Fruit fly (Drosophila melanogaster) whole organism, wandering third instar larva: Measurements from ENCODE around the gene Adgf-B.

Experiments used
- Abd-B ChIP-seq: fragments of >200 bp; optimal IDR thresholded peaks from 2 replicates; lab custom pipeline; 2017; ENCODE audit warnings: missing biosample characterization, missing genetic modification characterization
- CG9705 ChIP-seq: fragments of 200-800 bp; sonication (Bioruptor generic); optimal IDR thresholded peaks from 2 replicates; lab custom pipeline; 2018; ENCODE audit warnings: missing biosample characterization, mild to moderate bottlenecking, missing genetic modification characterization
- CrebA ChIP-seq: fragments of 200-800 bp; sonication (Bioruptor generic); optimal IDR thresholded peaks from 2 replicates; lab custom pipeline; 2016; ENCODE audit warnings: missing biosample characterization, mild to moderate bottlenecking, missing genetic modification characterization, borderline replicate concordance
- Dfd ChIP-seq: fragments of >200 bp; optimal IDR thresholded peaks from 2 replicates; lab custom pipeline; 2017; ENCODE audit warnings: missing biosample characterization, missing genetic modification characterization
- Dif ChIP-seq: fragments of 200-275, 200-300 bp; sonication (Bioruptor generic); optimal IDR thresholded peaks from 2 replicates; lab custom pipeline; 2018; ENCODE audit warnings: missing biosample characterization, missing genetic modification characterization; ENCODE audit not compliant: partially characterized antibody
- GATAd ChIP-seq: sonication (Bioruptor generic); optimal IDR thresholded peaks from 2 replicates; lab custom pipeline; 2016; ENCODE audit warnings: missing biosample characterization, missing genetic modification characterization
- HLH106 ChIP-seq: fragments of 200-800 bp; optimal IDR thresholded peaks from 3 replicates; lab custom pipeline; 2019; ENCODE audit warnings: missing biosample characterization, mild to moderate bottlenecking, missing genetic modification characterization, moderate library complexity
- Hnf4 ChIP-seq: fragments of 200-800 bp; sonication (Bioruptor generic); optimal IDR thresholded peaks from 2 replicates; lab custom pipeline; 2016; ENCODE audit warnings: missing biosample characterization, mild to moderate bottlenecking, missing genetic modification characterization
- Hr78 ChIP-seq: fragments of >200 bp; optimal IDR thresholded peaks from 2 replicates; lab custom pipeline; 2017; ENCODE audit warnings: missing biosample characterization, missing genetic modification characterization
- Hr83 ChIP-seq: fragments of 200-300 bp; sonication (Bioruptor generic); optimal IDR thresholded peaks from 2 replicates; lab custom pipeline; 2016; ENCODE audit warnings: missing biosample characterization, mild to moderate bottlenecking, missing genetic modification characterization, moderate library complexity; ENCODE audit not compliant: poor library complexity, severe bottlenecking
- Jra ChIP-seq: sonication (Bioruptor generic); optimal IDR thresholded peaks from 2 replicates; lab custom pipeline; 2016; ENCODE audit warnings: missing biosample characterization, missing genetic modification characterization
- Mio ChIP-seq: sonication (Bioruptor generic); optimal IDR thresholded peaks from 2 replicates; lab custom pipeline; 2016; ENCODE audit warnings: missing biosample characterization, missing genetic modification characterization
- Myc ChIP-seq: fragments of >200 bp; optimal IDR thresholded peaks from 2 replicates; lab custom pipeline; 2017
- N ChIP-seq: fragments of >200 bp; optimal IDR thresholded peaks from 2 replicates; lab custom pipeline; 2018; ENCODE audit warnings: missing biosample characterization, missing external identifiers, missing genetic modification characterization
- Sp1 ChIP-seq: fragments of 200-800 bp; sonication (Bioruptor generic); optimal IDR thresholded peaks from 3 replicates; lab custom pipeline; 2019; ENCODE audit warnings: missing biosample characterization, mild to moderate bottlenecking, missing genetic modification characterization, moderate library complexity
- br ChIP-seq: fragments of 200-800 bp; sonication (Bioruptor generic); optimal IDR thresholded peaks from 2 replicates; lab custom pipeline; 2016; ENCODE audit warnings: missing biosample characterization, missing genetic modification characterization
- brk ChIP-seq: fragments of 200-800 bp; sonication (Bioruptor generic); optimal IDR thresholded peaks from 2 replicates; lab custom pipeline; 2016; ENCODE audit warnings: missing biosample characterization, mild to moderate bottlenecking, missing genetic modification characterization
- dl ChIP-seq, 2 experiments: fragments of 175-275, 200-275 bp in 1 of 2; fragments of 200-275 bp in 1 of 2; sonication (Bioruptor generic); optimal IDR thresholded peaks; lab custom pipeline; 2018; ENCODE audit warnings: mild to moderate bottlenecking in 2 of 2, missing biosample characterization in 2 of 2, missing genetic modification characterization in 2 of 2, moderate library complexity in 2 of 2; ENCODE audit not compliant: partially characterized antibody in 2 of 2, insufficient read depth in 1 of 2
- dmrt93B ChIP-seq: fragments of 200-800 bp; sonication (Bioruptor generic); optimal IDR thresholded peaks from 2 replicates; lab custom pipeline; 2018; ENCODE audit warnings: missing biosample characterization, mild to moderate bottlenecking, missing genetic modification characterization
- dsf ChIP-seq: sonication (Bioruptor generic); optimal IDR thresholded peaks from 2 replicates; lab custom pipeline; 2016; ENCODE audit warnings: missing biosample characterization, missing genetic modification characterization, borderline replicate concordance
- ey ChIP-seq: fragments of 200-800 bp; sonication (Bioruptor generic); optimal IDR thresholded peaks from 2 replicates; lab custom pipeline; 2016; ENCODE audit warnings: missing biosample characterization, missing genetic modification characterization
- foxo ChIP-seq, 2 experiments: fragments of 200-800 bp; sonication (Bioruptor generic); optimal IDR thresholded peaks; 2 replicates in 1 of 2; 3 replicates in 1 of 2; lab custom pipeline; 2016 to 2017; ENCODE audit warnings: missing biosample characterization in 2 of 2, missing genetic modification characterization in 2 of 2
- fru ChIP-seq: fragments of 200-800 bp; sonication (Bioruptor generic); optimal IDR thresholded peaks from 3 replicates; lab custom pipeline; 2016; ENCODE audit warnings: missing biosample characterization, mild to moderate bottlenecking, missing genetic modification characterization
- h ChIP-seq: fragments of 200-800 bp; sonication (Bioruptor generic); optimal IDR thresholded peaks from 3 replicates; lab custom pipeline; 2016; ENCODE audit warnings: missing biosample characterization, mild to moderate bottlenecking, missing genetic modification characterization
- jim ChIP-seq: fragments of 175-275, 200-325 bp; sonication (Bioruptor generic); optimal IDR thresholded peaks from 2 replicates; lab custom pipeline; 2016; ENCODE audit warnings: missing biosample characterization, mild to moderate bottlenecking, missing genetic modification characterization
- lola ChIP-seq: fragments of >200 bp; optimal IDR thresholded peaks from 2 replicates; lab custom pipeline; 2017; ENCODE audit warnings: missing biosample characterization, missing genetic modification characterization
- pan ChIP-seq: fragments of >200 bp; optimal IDR thresholded peaks from 2 replicates; lab custom pipeline; 2017
- psq ChIP-seq: fragments of 200-800 bp; sonication (Bioruptor generic); optimal IDR thresholded peaks from 3 replicates; lab custom pipeline; 2017; ENCODE audit warnings: missing biosample characterization, mild to moderate bottlenecking, missing genetic modification characterization, moderate library complexity
- rgr ChIP-seq: fragments of 200-800 bp; sonication (Bioruptor generic); optimal IDR thresholded peaks from 3 replicates; lab custom pipeline; 2016; ENCODE audit warnings: missing biosample characterization, mild to moderate bottlenecking, missing genetic modification characterization
- sage ChIP-seq: fragments of 200-800 bp; sonication (Bioruptor generic); optimal IDR thresholded peaks from 2 replicates; lab custom pipeline; 2016; ENCODE audit warnings: missing biosample characterization, mild to moderate bottlenecking, missing genetic modification characterization
- sv ChIP-seq: fragments of 200-800 bp; sonication (Bioruptor generic); optimal IDR thresholded peaks from 3 replicates; lab custom pipeline; 2016; ENCODE audit warnings: missing biosample characterization, missing genetic modification characterization
- usp ChIP-seq: fragments of >200 bp; optimal IDR thresholded peaks from 2 replicates; lab custom pipeline; 2017; ENCODE audit warnings: missing biosample characterization, missing genetic modification characterization
- woc ChIP-seq: sonication (Bioruptor generic); optimal IDR thresholded peaks from 2 replicates; lab custom pipeline; 2016; ENCODE audit warnings: missing biosample characterization, mild to moderate bottlenecking, missing genetic modification characterization

Adgf-B gene

dm6 chr3L:17750488-17750887 lies at the start of gene Adgf-B:
TSS of gene Adgf-B (minus strand) at chr3L:17750588.
- no peak for TF ChIP-seq Dfd
- TF ChIP-seq br, result no peak
- no peak for TF ChIP-seq foxo (GFP tag; optimal IDR thresholded peaks at IDR 0.05; lab: Kevin White, UChicago)
- TF ChIP-seq dl (GFP tag; optimal IDR thresholded peaks at IDR 0.05; lab: Kevin White, UChicago; ENCODE audit: insufficient read depth in 1 of 2, partially characterized antibody in 2 of 2), result no peak
- TF ChIP-seq fru, result no peak
- TF ChIP-seq Sp1 (GFP tag; lab: Kevin White, UChicago), result no peak
- TF ChIP-seq Abd-B, result no peak
- no peak for TF ChIP-seq dsf
- no peak for TF ChIP-seq Hnf4 (GFP tag; lab: Kevin White, UChicago)
- no peak for TF ChIP-seq Dif
- TF ChIP-seq N (GFP tag; lab: Kevin White, UChicago), result no peak
- no peak for TF ChIP-seq usp (GFP tag; lab: Kevin White, UChicago)
- no peak for TF ChIP-seq rgr (GFP tag; lab: Kevin White, UChicago)
- TF ChIP-seq woc (GFP tag; lab: Kevin White, UChicago), result no peak
- no peak for TF ChIP-seq brk

- no peak for TF ChIP-seq Jra
- no peak for TF ChIP-seq h (GFP tag; lab: Kevin White, UChicago)
- TF ChIP-seq sage (GFP tag; lab: Kevin White, UChicago), result no peak
- TF ChIP-seq woc (GFP tag; lab: Kevin White, UChicago), result no peak
- TF ChIP-seq HLH106, result no peak
- TF ChIP-seq foxo (GFP tag; optimal IDR thresholded peaks at IDR 0.05; lab: Kevin White, UChicago), result no peak
- no peak for TF ChIP-seq brk
- no peak for TF ChIP-seq psq (GFP tag; lab: Kevin White, UChicago)
- no peak for TF ChIP-seq CG9705 (GFP tag; lab: Kevin White, UChicago)
- no peak for TF ChIP-seq dl (GFP tag; optimal IDR thresholded peaks at IDR 0.05; lab: Kevin White, UChicago; ENCODE audit: insufficient read depth in 1 of 2, partially characterized antibody in 2 of 2)
- no peak for TF ChIP-seq CrebA (GFP tag; lab: Kevin White, UChicago)
- TF ChIP-seq sv (GFP tag; lab: Kevin White, UChicago), result no peak
- no peak for TF ChIP-seq lola (GFP tag; lab: Kevin White, UChicago)
- TF ChIP-seq rgr (GFP tag; lab: Kevin White, UChicago), result no peak
- no peak for TF ChIP-seq pan (lab: Kevin White, UChicago)
- no peak for TF ChIP-seq Hr78
- TF ChIP-seq dsf, result no peak
- no peak for TF ChIP-seq Hr83 (GFP tag; lab: Kevin White, UChicago)
- no peak for TF ChIP-seq GATAd (GFP tag; lab: Kevin White, UChicago)
- TF ChIP-seq usp (GFP tag; lab: Kevin White, UChicago), result no peak
Observed at dm6 chr3L:17797494-17797893, 47.1 kb upstream of the Adgf-B start, which contains the start of gene CG42816. TSS of gene CG42816 (minus strand) at chr3L:17797594.

DNA sequence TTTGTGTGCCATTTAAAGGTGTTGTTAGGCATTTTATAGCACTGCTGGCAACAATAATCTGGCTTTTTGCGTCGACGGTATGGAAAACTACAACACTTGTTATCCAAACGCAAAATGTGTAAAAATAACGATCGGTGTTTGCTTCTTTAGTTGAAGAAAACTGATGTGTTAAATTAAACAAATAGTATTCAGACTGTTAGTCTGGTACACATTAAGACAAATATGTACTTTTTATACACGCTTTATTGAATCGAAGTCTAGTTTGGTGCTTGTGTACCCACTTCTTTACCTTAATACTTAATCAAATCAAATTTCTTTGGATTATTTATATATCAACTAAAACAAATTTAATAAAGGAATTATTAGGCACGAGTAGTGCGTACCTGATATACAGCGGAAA lies 41.1 kb upstream of the Adgf-B start:
- no peak for TF ChIP-seq brk
- TF ChIP-seq dmrt93B, result no peak
- TF ChIP-seq Jra, result no peak

- TF ChIP-seq CrebA (GFP tag; lab: Kevin White, UChicago) (no peak), br (no peak), Myc (lab: Kevin White, UChicago) (no peak), Mio (GFP tag; lab: Kevin White, UChicago) (no peak), foxo (GFP tag; optimal IDR thresholded peaks at IDR 0.05; lab: Kevin White, UChicago) (no peak), Sp1 (GFP tag; lab: Kevin White, UChicago) (no peak)
- TF ChIP-seq, all 38 proteins: peak for 0
Observed at dm6 chr3L:17791467-17791494, 40.9 kb upstream of the Adgf-B start, which contains the start of gene CG42815. TSS of gene CG42815 (minus strand) at chr3L:17791486.

DNA sequence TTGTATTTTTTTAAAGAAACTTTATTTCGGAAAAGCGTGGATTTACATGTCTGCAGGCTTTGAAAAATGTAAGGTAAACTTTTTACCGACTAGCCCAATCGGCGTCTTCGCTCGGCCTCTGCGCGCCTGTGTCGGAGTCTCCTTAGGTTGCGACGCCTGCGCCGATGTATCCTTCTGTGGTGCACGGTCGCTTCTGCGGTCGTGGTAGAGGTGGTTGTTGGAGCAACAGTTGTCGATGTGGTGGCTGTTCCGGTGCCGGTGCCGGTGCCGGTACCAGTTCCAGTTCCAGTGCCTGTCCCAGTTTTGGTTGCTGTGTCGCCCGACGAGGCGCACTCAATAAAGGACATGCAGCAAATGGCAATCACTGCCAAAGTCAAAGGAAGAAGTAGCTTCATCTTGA lies 40.7 kb upstream of the Adgf-B start:
- TF ChIP-seq Dfd, result no peak
- no peak for TF ChIP-seq jim (GFP tag; lab: Kevin White, UChicago)
- no peak for TF ChIP-seq Dif
- TF ChIP-seq Hnf4 (GFP tag; lab: Kevin White, UChicago), result no peak
- TF ChIP-seq GATAd (GFP tag; lab: Kevin White, UChicago), result no peak
- no peak for TF ChIP-seq rgr (GFP tag; lab: Kevin White, UChicago)
- TF ChIP-seq pan (lab: Kevin White, UChicago), result no peak
- no peak for TF ChIP-seq ey
- no peak for TF ChIP-seq brk
- no peak for TF ChIP-seq sage (GFP tag; lab: Kevin White, UChicago)
- TF ChIP-seq Hr78, result no peak
- TF ChIP-seq N (GFP tag; lab: Kevin White, UChicago), result no peak
- TF ChIP-seq CrebA (GFP tag; lab: Kevin White, UChicago), result no peak
- no peak for TF ChIP-seq CG9705 (GFP tag; lab: Kevin White, UChicago)
